Worm (Caenorhabditis elegans) whole organism, dauer: Measurements from ENCODE around the gene F08H9.2.

Experiments used
- unc-62 ChIP-seq: sonication (generic microtip); optimal IDR thresholded peaks from 2 replicates; lab custom pipeline; 2017; ENCODE audit warnings: missing biosample characterization, missing genetic modification reagents, missing genetic modification characterization

F08H9.2 gene

DNA sequence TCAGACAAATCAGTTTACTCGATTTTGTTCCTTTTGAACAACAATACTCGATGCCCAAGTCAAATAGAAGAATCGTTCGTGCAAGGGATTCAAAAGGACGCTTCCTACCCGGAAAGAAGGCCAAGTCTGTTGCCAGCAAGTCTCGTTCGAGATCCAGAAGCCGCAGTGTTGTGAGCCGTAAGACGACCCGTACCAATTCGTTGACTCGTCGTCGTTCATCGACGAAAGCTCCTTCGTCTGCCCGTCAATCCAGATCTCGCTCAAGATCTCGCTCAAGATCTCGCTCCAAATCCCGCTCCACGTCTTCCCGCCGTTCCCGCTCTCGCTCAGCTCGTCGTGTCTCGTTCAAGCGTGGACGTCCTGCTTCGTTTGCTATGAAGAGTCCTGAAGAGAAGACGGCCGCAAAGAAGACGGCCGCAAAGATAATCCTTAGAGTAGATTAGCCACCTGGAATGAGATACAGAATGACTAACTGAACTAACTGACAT, at the start of gene F08H9.2:
Gene F08H9.2, plus strand, starts transcription at position 51 of the 488 bp plus-strand sequence.
- TF ChIP-seq unc-62 (GFP tag; lab: Kevin White, UChicago): no peak

DNA sequence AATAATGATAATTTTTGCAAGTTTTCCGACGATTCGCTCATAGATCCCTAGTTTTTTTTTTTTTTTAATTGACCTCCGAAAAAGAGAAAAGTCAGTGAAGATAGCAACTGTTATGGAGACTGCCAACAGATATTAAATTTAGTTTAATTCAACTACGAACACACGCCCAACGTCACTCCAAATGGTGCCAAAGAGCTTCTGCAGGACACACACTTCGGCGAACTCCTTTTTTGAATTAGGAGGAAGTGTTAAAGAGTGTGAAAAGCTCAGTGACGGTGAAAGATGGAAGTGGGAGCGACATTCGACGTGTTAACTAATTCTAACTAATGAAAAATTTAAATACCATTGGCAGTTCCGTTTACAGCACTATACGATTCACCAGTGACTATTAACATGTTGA, 48.5 kb upstream of the F08H9.2 start:
- TF ChIP-seq unc-62 (GFP tag; lab: Kevin White, UChicago): no peak

- TF ChIP-seq unc-62 (GFP tag; lab: Kevin White, UChicago): no peak
Measured at ce11 chrV:14414032-14414431, 46.4 kb upstream of the F08H9.2 start.

- TF ChIP-seq unc-62 (GFP tag; lab: Kevin White, UChicago): no peak
Measured at ce11 chrV:14414964-14415564, 45.4 kb upstream of the F08H9.2 start, which contains the start of the genes nxf-1 and C15H11.11. Gene nxf-1, minus strand, starts transcription at chrV:14415014. Gene C15H11.11, plus strand, starts transcription at chrV:14415499.

- TF ChIP-seq unc-62 (GFP tag; lab: Kevin White, UChicago): no peak
Measured at ce11 chrV:14417735-14418134, 42.7 kb upstream of the F08H9.2 start, which contains the start of the genes nxf-2 and set-31. Gene nxf-2, minus strand, starts transcription at chrV:14417835. Gene set-31, plus strand, starts transcription at chrV:14417903.

DNA sequence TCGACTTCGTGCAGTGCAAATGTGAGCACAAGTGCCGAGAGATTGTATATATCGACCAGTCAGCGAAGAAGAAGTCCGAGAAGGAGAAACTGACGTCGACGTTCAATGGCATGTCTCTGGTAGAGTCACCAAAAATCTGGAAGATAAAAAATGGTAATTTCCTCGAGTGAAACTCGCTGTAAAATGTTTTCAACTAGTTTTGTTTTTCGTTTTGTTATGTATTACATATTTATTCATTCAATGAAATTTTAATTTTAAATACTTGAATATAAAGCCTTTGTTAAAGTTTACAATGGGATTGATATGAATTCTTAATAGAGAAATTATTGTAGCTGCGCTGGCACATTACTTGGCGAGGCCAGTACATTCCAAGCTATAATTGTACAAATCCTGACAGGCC, 40.6 kb upstream of the F08H9.2 start:
- no peak for TF ChIP-seq unc-62 (GFP tag; lab: Kevin White, UChicago)

DNA sequence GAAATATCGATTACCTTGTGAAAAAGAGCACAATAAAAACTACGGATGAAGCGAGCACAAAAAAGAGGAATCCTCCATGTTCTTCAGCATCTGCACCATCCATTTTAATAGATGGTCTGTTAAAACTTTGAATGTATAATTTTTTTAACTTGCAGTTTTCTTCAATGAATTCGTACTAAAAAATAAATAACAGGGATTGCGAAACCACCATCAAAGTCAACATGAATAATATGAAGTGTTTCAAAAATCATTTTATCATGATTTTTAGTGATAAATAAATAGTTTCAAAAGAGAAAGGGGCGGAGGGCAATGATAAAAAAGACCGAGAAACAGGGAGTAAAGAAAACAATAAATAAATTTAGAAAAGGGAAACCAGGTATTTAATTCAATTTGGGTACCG, 39.1 kb upstream of the F08H9.2 start, which contains the start of gene dhs-22:
Gene dhs-22, minus strand, starts transcription at position 116 of the 400 bp plus-strand sequence.
- TF ChIP-seq unc-62 (GFP tag; lab: Kevin White, UChicago): no peak

DNA sequence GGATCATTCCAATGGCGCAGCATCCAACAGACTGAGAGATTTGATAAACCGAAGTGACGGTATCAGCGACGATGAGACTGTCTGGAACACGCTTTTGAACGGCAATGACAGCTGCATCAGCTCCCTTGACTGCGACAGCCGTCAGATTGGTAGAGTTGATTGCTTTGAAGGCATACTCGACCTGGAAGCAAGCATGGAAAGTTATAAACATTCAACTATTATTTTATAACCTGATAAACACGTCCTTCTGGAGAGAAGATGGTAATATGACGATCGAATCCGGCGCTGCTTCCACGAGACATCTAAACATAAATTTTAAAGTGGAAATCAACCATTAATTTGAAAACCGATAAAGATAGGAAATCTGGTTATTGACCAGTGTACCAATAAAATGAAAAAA, 38.1 kb upstream of the F08H9.2 start, which contains the start of gene pas-1:
Gene pas-1, minus strand, starts transcription at position 302 of the 400 bp plus-strand sequence.
- TF ChIP-seq unc-62 (GFP tag; lab: Kevin White, UChicago): no peak

DNA sequence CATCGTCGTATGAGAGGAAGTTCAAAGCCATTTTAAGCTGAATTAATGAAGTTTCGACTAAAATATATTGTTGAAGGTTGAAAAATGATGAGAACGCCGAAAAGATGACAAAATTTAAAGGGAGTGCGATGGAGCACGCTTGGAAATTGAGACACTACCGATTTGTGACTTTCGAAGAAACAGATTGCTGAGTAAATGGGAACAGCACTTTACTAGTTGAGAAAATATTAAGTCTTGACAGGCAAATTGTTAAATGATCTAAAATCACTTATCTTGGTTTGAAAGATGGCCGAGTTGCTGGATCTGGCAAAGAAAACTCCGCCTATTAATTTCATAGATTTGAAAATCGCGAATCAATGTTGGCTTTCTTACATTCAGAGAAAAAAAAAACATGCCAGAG, 37.2 kb upstream of the F08H9.2 start, which contains the start of gene rpoa-12:
Gene rpoa-12, minus strand, starts transcription at position 37 of the 400 bp plus-strand sequence.
- TF ChIP-seq unc-62 (GFP tag; lab: Kevin White, UChicago): no peak

- TF ChIP-seq unc-62 (GFP tag; lab: Kevin White, UChicago): no peak
Measured at ce11 chrV:14424958-14425492, 35.4 kb upstream of the F08H9.2 start, which contains the start of gene rrsr-1. Gene rrsr-1, minus strand, starts transcription at chrV:14425008.

DNA sequence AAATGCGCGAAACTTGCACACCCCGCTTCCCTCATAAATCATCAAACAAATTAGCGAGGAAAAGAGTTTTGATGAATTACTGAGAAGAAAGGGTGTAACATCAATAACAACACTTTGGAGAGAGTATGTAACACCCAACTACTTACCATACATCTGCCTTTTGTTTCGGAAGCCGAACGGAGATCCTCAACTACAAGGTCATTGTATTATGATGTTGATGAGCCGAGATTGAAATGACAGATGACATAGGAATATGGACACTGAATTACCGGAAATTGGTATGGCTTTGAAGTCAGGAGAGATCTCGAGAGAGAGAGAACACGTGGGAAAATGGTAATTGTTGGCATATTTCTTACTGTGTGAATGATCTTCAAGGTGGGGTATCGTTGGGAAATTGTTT, 34.5 kb upstream of the F08H9.2 start:
- no peak for TF ChIP-seq unc-62 (GFP tag; lab: Kevin White, UChicago)

DNA sequence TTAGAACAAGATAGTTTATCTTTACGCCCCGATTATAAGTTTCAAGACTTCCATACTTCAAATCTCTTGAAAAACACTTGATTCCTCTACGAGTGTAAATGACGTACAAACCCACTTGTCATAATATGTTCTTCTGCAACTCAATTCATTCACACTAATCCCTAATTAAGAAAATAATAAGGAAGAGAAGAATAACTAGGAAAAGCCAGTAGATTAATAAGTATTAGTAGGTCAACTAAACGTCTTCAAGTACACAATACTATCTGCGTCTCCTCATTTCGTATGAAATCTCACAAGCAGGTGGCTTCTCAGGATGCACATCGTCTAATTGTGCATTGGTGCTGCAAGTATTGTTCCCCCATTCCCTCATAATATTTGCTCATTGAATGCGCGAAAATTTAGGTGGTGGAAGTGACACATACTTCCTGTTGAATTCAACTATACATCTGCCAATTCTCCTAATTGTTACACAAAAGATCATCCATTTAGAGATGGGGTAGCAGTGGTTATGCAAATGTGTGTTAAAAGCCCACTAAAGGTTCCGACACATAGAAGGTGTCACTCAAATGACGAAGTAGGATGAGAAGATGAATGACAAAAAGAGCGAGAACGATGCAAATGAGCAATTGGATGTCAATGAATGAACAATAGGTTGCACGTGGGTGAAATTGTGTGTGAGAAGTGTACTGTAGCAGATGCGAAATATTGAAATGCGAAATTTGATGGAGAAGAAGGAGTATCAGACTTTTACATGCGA, 33.2 kb upstream of the F08H9.2 start:
- no peak for TF ChIP-seq unc-62 (GFP tag; lab: Kevin White, UChicago)

DNA sequence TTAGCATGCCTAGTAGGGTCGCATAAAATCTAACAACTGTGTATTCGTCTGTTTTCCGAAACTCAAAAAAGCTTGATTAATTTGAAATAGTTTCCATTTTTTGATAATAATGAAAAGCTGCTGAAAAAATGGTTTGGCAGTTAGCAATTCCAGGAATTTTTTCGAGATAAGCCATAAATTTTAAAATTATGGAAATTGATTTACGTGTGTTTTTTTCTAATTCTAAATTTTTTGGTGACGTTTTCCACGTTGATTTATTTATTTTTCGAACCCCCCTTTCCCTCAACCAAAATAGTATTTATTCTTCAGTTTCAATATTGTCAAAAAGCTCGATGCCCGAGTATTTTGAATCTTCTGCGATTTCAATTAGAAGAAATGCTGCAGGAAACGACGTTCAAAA, 31.6 kb upstream of the F08H9.2 start, which contains the start of gene F23B12.1:
Gene F23B12.1, plus strand, starts transcription at position 301 of the 400 bp plus-strand sequence.
- TF ChIP-seq unc-62 (GFP tag; lab: Kevin White, UChicago): no peak

ce11 chrV:14432259-14432658, 28.2 kb upstream of the F08H9.2 start, which contains the start of gene egl-1:
Gene egl-1, minus strand, starts transcription at chrV:14432359.
- TF ChIP-seq unc-62 (GFP tag; lab: Kevin White, UChicago): no peak

ce11 chrV:14433584-14433983, 26.9 kb upstream of the F08H9.2 start:
- no peak for TF ChIP-seq unc-62 (GFP tag; lab: Kevin White, UChicago)

- TF ChIP-seq unc-62 (GFP tag; lab: Kevin White, UChicago): no peak
Measured at ce11 chrV:14436195-14436594, 24.3 kb upstream of the F08H9.2 start.
